Fruit fly (Drosophila melanogaster): ENCODE measurements around the gene DIP-iota.

The DIP-iota gene

dm6 chr2L:6613156-6613555, 8.3 kb downstream of the DIP-iota start:
- TF ChIP-seq HLH106 (tag; optimal IDR thresholded peaks at IDR 0.05) (no peak), woc (GFP tag; optimal IDR thresholded peaks at IDR 0.05) (no peak), Jra (GFP tag; optimal IDR thresholded peaks at IDR 0.05) (no peak), psq (GFP tag; optimal IDR thresholded peaks at IDR 0.05) (no peak), Myc (optimal IDR thresholded peaks at IDR 0.05) (no peak), Hnf4 (GFP tag; optimal IDR thresholded peaks at IDR 0.05) (no peak), CG32264 (GFP tag; optimal IDR thresholded peaks at IDR 0.05) (no peak), sv (GFP tag; optimal IDR thresholded peaks at IDR 0.05) (no peak), tai (GFP tag; optimal IDR thresholded peaks at IDR 0.05) (no peak), brk (GFP tag; optimal IDR thresholded peaks at IDR 0.05) (no peak), Abd-B (GFP tag; optimal IDR thresholded peaks at IDR 0.05) (no peak), Dif (GFP tag; optimal IDR thresholded peaks at IDR 0.05; ENCODE audit: partially characterized antibody) (no peak), CrebA (GFP tag; optimal IDR thresholded peaks at IDR 0.05; ENCODE audit: borderline replicate concordance) (no peak), GATAd (GFP tag; optimal IDR thresholded peaks at IDR 0.05) (no peak), usp (GFP tag; optimal IDR thresholded peaks at IDR 0.05) (no peak), foxo (GFP tag; optimal IDR thresholded peaks at IDR 0.05) (no peak), dl (GFP tag; optimal IDR thresholded peaks at IDR 0.05; ENCODE audit: insufficient read depth in 1 of 2, partially characterized antibody in 2 of 2) (no peak), jim (GFP tag; optimal IDR thresholded peaks at IDR 0.05) (no peak)

- TF ChIP-seq Hnf4 (GFP tag; optimal IDR thresholded peaks at IDR 0.05) = peak; percentile 100
- TF ChIP-seq fru (GFP tag; optimal IDR thresholded peaks at IDR 0.05) = peak; percentile 100
- TF ChIP-seq h (GFP tag; optimal IDR thresholded peaks at IDR 0.05) = peak; percentile 100
- TF ChIP-seq OdsH (GFP tag; optimal IDR thresholded peaks at IDR 0.05) = peak; percentile 100
- peak; percentile 100 for TF ChIP-seq Jra (GFP tag; optimal IDR thresholded peaks at IDR 0.05)
- TF ChIP-seq rgr (GFP tag; optimal IDR thresholded peaks at IDR 0.05) = peak; percentile 100
- TF ChIP-seq N (GFP tag; optimal IDR thresholded peaks at IDR 0.05) = no peak
- no peak for TF ChIP-seq lola (GFP tag; optimal IDR thresholded peaks at IDR 0.05)
- TF ChIP-seq Dif (GFP tag; optimal IDR thresholded peaks at IDR 0.05; ENCODE audit: partially characterized antibody) = peak; percentile 69
- TF ChIP-seq jim (GFP tag; optimal IDR thresholded peaks at IDR 0.05) = peak; percentile 84
- peak; percentile 100 for TF ChIP-seq foxo (GFP tag; optimal IDR thresholded peaks at IDR 0.05)
- TF ChIP-seq dl (GFP tag; optimal IDR thresholded peaks at IDR 0.05; ENCODE audit: insufficient read depth in 1 of 2, partially characterized antibody in 2 of 2) = peak in 1 of 2 experiments; percentile 30
- peak; percentile 99 for TF ChIP-seq CrebA (GFP tag; optimal IDR thresholded peaks at IDR 0.05; ENCODE audit: borderline replicate concordance)
- peak; percentile 100 for TF ChIP-seq br (GFP tag; optimal IDR thresholded peaks at IDR 0.05)
- peak; percentile 99 for TF ChIP-seq Hr83 (GFP tag; optimal IDR thresholded peaks at IDR 0.05; ENCODE audit: poor library complexity, severe bottlenecking)
- peak; percentile 99 for TF ChIP-seq Dfd (GFP tag; optimal IDR thresholded peaks at IDR 0.05)
- TF ChIP-seq dmrt93B (GFP tag; optimal IDR thresholded peaks at IDR 0.05) = peak; percentile 100
- TF ChIP-seq GATAd (GFP tag; optimal IDR thresholded peaks at IDR 0.05) = peak; percentile 100
- no peak for TF ChIP-seq Abd-B (GFP tag; optimal IDR thresholded peaks at IDR 0.05)
- peak; percentile 100 for TF ChIP-seq CG9705 (GFP tag; optimal IDR thresholded peaks at IDR 0.05)
- TF ChIP-seq brk (GFP tag; optimal IDR thresholded peaks at IDR 0.05) = peak; percentile 99
- peak; percentile 100 for TF ChIP-seq psq (GFP tag; optimal IDR thresholded peaks at IDR 0.05)
- TF ChIP-seq sv (GFP tag; optimal IDR thresholded peaks at IDR 0.05) = peak; percentile 100
- TF ChIP-seq pan (optimal IDR thresholded peaks at IDR 0.05) = no peak
- TF ChIP-seq ey (GFP tag; optimal IDR thresholded peaks at IDR 0.05) = peak; percentile 100
- TF ChIP-seq CG32264 (GFP tag; optimal IDR thresholded peaks at IDR 0.05) = peak; percentile 100
- no peak for TF ChIP-seq Hr78 (GFP tag; optimal IDR thresholded peaks at IDR 0.05)
- TF ChIP-seq Sp1 (GFP tag; optimal IDR thresholded peaks at IDR 0.05) = peak; percentile 100
- TF ChIP-seq woc (GFP tag; optimal IDR thresholded peaks at IDR 0.05) = peak; percentile 100
- peak; percentile 98 for TF ChIP-seq Mio (GFP tag; optimal IDR thresholded peaks at IDR 0.05)
- peak; percentile 100 for TF ChIP-seq HLH106 (tag; optimal IDR thresholded peaks at IDR 0.05)
- peak; percentile 23 for TF ChIP-seq Myc (optimal IDR thresholded peaks at IDR 0.05)
- no peak for TF ChIP-seq usp (GFP tag; optimal IDR thresholded peaks at IDR 0.05)
- peak; percentile 100 for TF ChIP-seq Rel (GFP tag; optimal IDR thresholded peaks at IDR 0.05)
- peak; percentile 99 for TF ChIP-seq Rel (tag; optimal IDR thresholded peaks at IDR 0.05)
- peak; percentile 99 for TF ChIP-seq dsf (GFP tag; optimal IDR thresholded peaks at IDR 0.05; ENCODE audit: borderline replicate concordance)
- TF ChIP-seq tai (GFP tag; optimal IDR thresholded peaks at IDR 0.05) = peak; percentile 100
- TF ChIP-seq sage (GFP tag; optimal IDR thresholded peaks at IDR 0.05) = peak; percentile 100
- TF ChIP-seq Vsx2 (GFP tag; optimal IDR thresholded peaks at IDR 0.05; ENCODE audit: partially characterized antibody) = no peak
These were observed 9.0 kb downstream of the DIP-iota start for dm6 chr2L:6612477-6613004.

Data from whole organism, wandering third instar larva.